Fruit fly (Drosophila melanogaster) whole organism, wandering third instar larva: Measurements from ENCODE around the gene rno.

Experiments
- GATAd ChIP-seq: sonication (Bioruptor generic); optimal IDR thresholded peaks from 2 replicates; lab custom pipeline; 2016; ENCODE audit warnings: missing biosample characterization, missing genetic modification characterization
- Hr78 ChIP-seq: fragments of >200 bp; optimal IDR thresholded peaks from 2 replicates; lab custom pipeline; 2017; ENCODE audit warnings: missing biosample characterization, missing genetic modification characterization
- Jra ChIP-seq: sonication (Bioruptor generic); optimal IDR thresholded peaks from 2 replicates; lab custom pipeline; 2016; ENCODE audit warnings: missing biosample characterization, missing genetic modification characterization
- dsf ChIP-seq: sonication (Bioruptor generic); optimal IDR thresholded peaks from 2 replicates; lab custom pipeline; 2016; ENCODE audit warnings: missing biosample characterization, missing genetic modification characterization, borderline replicate concordance
- h ChIP-seq: fragments of 200-800 bp; sonication (Bioruptor generic); optimal IDR thresholded peaks from 3 replicates; lab custom pipeline; 2016; ENCODE audit warnings: missing biosample characterization, mild to moderate bottlenecking, missing genetic modification characterization
- pan ChIP-seq: fragments of >200 bp; optimal IDR thresholded peaks from 2 replicates; lab custom pipeline; 2017
- psq ChIP-seq: fragments of 200-800 bp; sonication (Bioruptor generic); optimal IDR thresholded peaks from 3 replicates; lab custom pipeline; 2017; ENCODE audit warnings: missing biosample characterization, mild to moderate bottlenecking, missing genetic modification characterization, moderate library complexity
- rgr ChIP-seq: fragments of 200-800 bp; sonication (Bioruptor generic); optimal IDR thresholded peaks from 3 replicates; lab custom pipeline; 2016; ENCODE audit warnings: missing biosample characterization, mild to moderate bottlenecking, missing genetic modification characterization
- tai ChIP-seq: sonication (Bioruptor generic); optimal IDR thresholded peaks from 2 replicates; lab custom pipeline; 2016; ENCODE audit warnings: missing biosample characterization, missing genetic modification characterization
- usp ChIP-seq: fragments of >200 bp; optimal IDR thresholded peaks from 2 replicates; lab custom pipeline; 2017; ENCODE audit warnings: missing biosample characterization, missing genetic modification characterization

DNA sequence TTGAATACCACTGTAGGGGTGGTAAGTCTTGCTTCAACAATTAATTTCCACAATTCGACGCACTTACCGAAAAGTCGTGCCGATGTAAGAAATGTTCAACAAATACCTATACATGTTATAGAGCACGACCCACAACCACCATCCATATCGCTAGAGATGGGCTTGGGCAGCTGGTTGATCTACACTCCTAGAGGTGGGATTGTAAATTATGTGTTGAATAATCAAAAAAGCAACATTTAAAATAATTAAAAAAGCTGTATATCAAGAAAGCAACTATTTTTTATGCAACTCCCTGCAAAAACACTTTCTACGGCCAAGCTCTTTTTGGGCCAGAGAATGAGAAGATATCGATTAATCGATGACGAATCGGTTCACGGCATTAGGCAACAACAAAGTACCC, 15.3 kb downstream of the rno start, which contains the start of the genes CG34140, Mkp and Mtch:
- TF ChIP-seq usp (no peak), GATAd (GFP tag; lab: Kevin White, UChicago) (no peak), h (GFP tag; lab: Kevin White, UChicago) (peak; percentile 93), Jra (GFP tag; lab: Kevin White, UChicago) (peak; percentile 97), dsf (GFP tag; lab: Kevin White, UChicago) (peak; percentile 88), tai (GFP tag; lab: Kevin White, UChicago) (no peak), pan (lab: Kevin White, UChicago) (no peak), Hr78 (GFP tag; lab: Kevin White, UChicago) (no peak), psq (GFP tag; lab: Kevin White, UChicago) (peak; percentile 80), rgr (GFP tag; lab: Kevin White, UChicago) (no peak)
